Fruit fly (Drosophila melanogaster) S2 (cell line): ENCODE data around the gene CG10352.

ENCODE experiments used
- CG8478 ChIP-seq: fragments of >200 bp; optimal IDR thresholded peaks from 2 replicates; lab custom pipeline; 2018
- CTCF ChIP-seq, 2 experiments: fragments of >200 bp; optimal IDR thresholded peaks; 2 replicates each; lab custom pipeline; 2018

The CG10352 gene

dm6 chrX:11877165-11877564, at the start of gene CG10352:
Gene CG10352, minus strand, starts transcription at chrX:11877168.
- TF ChIP-seq CTCF (optimal IDR thresholded peaks at IDR 0.05; lab: Kevin White, UChicago) (no peak), CG8478 (lab: Kevin White, UChicago) (no peak)

- no peak for TF ChIP-seq CG8478 (lab: Kevin White, UChicago)
- TF ChIP-seq CTCF (optimal IDR thresholded peaks at IDR 0.05; lab: Kevin White, UChicago) = no peak
These were observed 48.2 kb upstream of the CG10352 start for dm6 chrX:11925213-11925612.

dm6 chrX:11924562-11924961, 47.6 kb upstream of the CG10352 start, which contains the start of gene Sclp:
Gene Sclp, minus strand, starts transcription at chrX:11924662.
- TF ChIP-seq CTCF (optimal IDR thresholded peaks at IDR 0.05; lab: Kevin White, UChicago) = no peak

dm6 chrX:11923698-11924097, 46.7 kb upstream of the CG10352 start:
- TF ChIP-seq CTCF (optimal IDR thresholded peaks at IDR 0.05; lab: Kevin White, UChicago) = no peak
- TF ChIP-seq CG8478 (lab: Kevin White, UChicago) = no peak

dm6 chrX:11922650-11923237, 45.8 kb upstream of the CG10352 start:
- no peak for TF ChIP-seq CG8478 (lab: Kevin White, UChicago)
- no peak for TF ChIP-seq CTCF (optimal IDR thresholded peaks at IDR 0.05; lab: Kevin White, UChicago)

dm6 chrX:11920959-11921358, 44.0 kb upstream of the CG10352 start:
- no peak for TF ChIP-seq CG8478 (lab: Kevin White, UChicago)
- TF ChIP-seq CTCF (optimal IDR thresholded peaks at IDR 0.05; lab: Kevin White, UChicago) = no peak

dm6 chrX:11917056-11917633, 40.2 kb upstream of the CG10352 start, which contains the start of gene pot:
Gene pot, minus strand, starts transcription at chrX:11917260.
- TF ChIP-seq CG8478 (lab: Kevin White, UChicago) = no peak

dm6 chrX:11915154-11915593, 38.2 kb upstream of the CG10352 start:
- TF ChIP-seq CG8478 (lab: Kevin White, UChicago) = no peak
- no peak for TF ChIP-seq CTCF (optimal IDR thresholded peaks at IDR 0.05; lab: Kevin White, UChicago)

dm6 chrX:11913581-11913980, 36.6 kb upstream of the CG10352 start:
- TF ChIP-seq CG8478 (lab: Kevin White, UChicago) (no peak), CTCF (optimal IDR thresholded peaks at IDR 0.05; lab: Kevin White, UChicago) (no peak)

dm6 chrX:11906818-11907281, 29.9 kb upstream of the CG10352 start, which contains the start of gene CG43156:
Gene CG43156, minus strand, starts transcription at chrX:11906868.
- TF ChIP-seq CG8478 (lab: Kevin White, UChicago) (no peak), CTCF (optimal IDR thresholded peaks at IDR 0.05; lab: Kevin White, UChicago) (no peak)

- TF ChIP-seq CG8478 (lab: Kevin White, UChicago) = no peak
- TF ChIP-seq CTCF (optimal IDR thresholded peaks at IDR 0.05; lab: Kevin White, UChicago) = no peak
These were observed 28.2 kb upstream of the CG10352 start, which contains the start of gene Upf1 for dm6 chrX:11905144-11905543. Gene Upf1, minus strand, starts transcription at chrX:11905371.

dm6 chrX:11895141-11895540, 18.2 kb upstream of the CG10352 start:
- no peak for TF ChIP-seq CG8478 (lab: Kevin White, UChicago)
- no peak for TF ChIP-seq CTCF (optimal IDR thresholded peaks at IDR 0.05; lab: Kevin White, UChicago)

- TF ChIP-seq CG8478 (lab: Kevin White, UChicago) (no peak), CTCF (optimal IDR thresholded peaks at IDR 0.05; lab: Kevin White, UChicago) (no peak)
These were observed 17.2 kb upstream of the CG10352 start for dm6 chrX:11894198-11894597.

- TF ChIP-seq CTCF (optimal IDR thresholded peaks at IDR 0.05; lab: Kevin White, UChicago) = no peak
- no peak for TF ChIP-seq CG8478 (lab: Kevin White, UChicago)
These were observed 16.7 kb upstream of the CG10352 start, which contains the start of gene wisp for dm6 chrX:11893643-11894042. Gene wisp, plus strand, starts transcription at chrX:11893943.

dm6 chrX:11891682-11892179, 14.8 kb upstream of the CG10352 start, which contains the start of gene sicily:
Gene sicily, plus strand, starts transcription at chrX:11891732.
- TF ChIP-seq CG8478 (lab: Kevin White, UChicago) = no peak
- TF ChIP-seq CTCF (optimal IDR thresholded peaks at IDR 0.05; lab: Kevin White, UChicago) = no peak
